Fruit fly (Drosophila melanogaster): ENCODE results near the gene drn.

The drn gene

dm6 chr3R:9392421-9392820, 52.4 kb downstream of the drn start:
- TF ChIP-seq h (GFP tag; optimal IDR thresholded peaks at IDR 0.05): no peak
- TF ChIP-seq Jra (GFP tag; optimal IDR thresholded peaks at IDR 0.05): no peak
- TF ChIP-seq brk (GFP tag; optimal IDR thresholded peaks at IDR 0.05): no peak
- TF ChIP-seq tai (GFP tag; optimal IDR thresholded peaks at IDR 0.05): no peak
- no peak for TF ChIP-seq Dfd (GFP tag; optimal IDR thresholded peaks at IDR 0.05)
- no peak for TF ChIP-seq jim (GFP tag; optimal IDR thresholded peaks at IDR 0.05)
- no peak for TF ChIP-seq CG32264 (GFP tag; optimal IDR thresholded peaks at IDR 0.05)
- TF ChIP-seq dmrt93B (GFP tag; optimal IDR thresholded peaks at IDR 0.05): no peak
- TF ChIP-seq N (GFP tag; optimal IDR thresholded peaks at IDR 0.05): no peak
- no peak for TF ChIP-seq sv (GFP tag; optimal IDR thresholded peaks at IDR 0.05)

DNA sequence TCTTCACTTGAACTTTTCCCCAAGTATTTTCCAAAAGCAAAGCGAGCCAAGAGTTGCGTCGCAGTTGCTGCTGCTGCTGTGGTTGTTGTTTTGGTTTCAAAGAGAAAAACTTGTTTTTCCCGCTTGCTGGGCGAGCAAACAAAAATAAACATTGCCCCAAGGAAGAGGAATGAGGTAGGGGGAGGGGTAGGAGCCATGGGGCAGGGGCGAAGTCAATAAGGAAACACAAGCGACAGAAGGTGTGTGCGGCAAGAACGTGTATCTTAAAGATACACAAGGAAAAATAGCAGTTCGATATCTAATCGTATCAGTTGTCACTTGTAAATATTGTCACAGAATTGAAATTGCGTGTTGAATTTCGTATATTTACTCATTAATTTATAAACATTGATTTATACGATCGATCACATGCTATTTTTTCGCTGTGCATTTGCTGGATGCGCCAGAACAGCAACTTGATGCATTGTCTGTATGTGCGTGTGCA, 53.6 kb downstream of the drn start:
- TF ChIP-seq Rel (GFP tag; optimal IDR thresholded peaks at IDR 0.05) (peak; percentile 76), Rel (tag; optimal IDR thresholded peaks at IDR 0.05) (no peak), GATAd (GFP tag; optimal IDR thresholded peaks at IDR 0.05) (peak; percentile 54), Abd-B (GFP tag; optimal IDR thresholded peaks at IDR 0.05) (no peak), h (GFP tag; optimal IDR thresholded peaks at IDR 0.05) (peak; percentile 94), usp (GFP tag; optimal IDR thresholded peaks at IDR 0.05) (no peak), fru (GFP tag; optimal IDR thresholded peaks at IDR 0.05) (peak; percentile 94), brk (GFP tag; optimal IDR thresholded peaks at IDR 0.05) (peak; percentile 86), woc (GFP tag; optimal IDR thresholded peaks at IDR 0.05) (peak; percentile 82), Hr83 (GFP tag; optimal IDR thresholded peaks at IDR 0.05; ENCODE audit: poor library complexity, severe bottlenecking) (peak; percentile 61), Dfd (GFP tag; optimal IDR thresholded peaks at IDR 0.05) (no peak), HLH106 (tag; optimal IDR thresholded peaks at IDR 0.05) (peak; percentile 94), lola (GFP tag; optimal IDR thresholded peaks at IDR 0.05) (no peak), Jra (GFP tag; optimal IDR thresholded peaks at IDR 0.05) (peak; percentile 74), rgr (GFP tag; optimal IDR thresholded peaks at IDR 0.05) (peak; percentile 94), OdsH (GFP tag; optimal IDR thresholded peaks at IDR 0.05) (peak; percentile 94), tai (GFP tag; optimal IDR thresholded peaks at IDR 0.05) (no peak), CrebA (GFP tag; optimal IDR thresholded peaks at IDR 0.05; ENCODE audit: borderline replicate concordance) (no peak), Sp1 (GFP tag; optimal IDR thresholded peaks at IDR 0.05) (peak; percentile 94), br (GFP tag; optimal IDR thresholded peaks at IDR 0.05) (peak; percentile 89), CG9705 (GFP tag; optimal IDR thresholded peaks at IDR 0.05) (peak; percentile 81), dsf (GFP tag; optimal IDR thresholded peaks at IDR 0.05; ENCODE audit: borderline replicate concordance) (peak; percentile 62), ey (GFP tag; optimal IDR thresholded peaks at IDR 0.05) (peak; percentile 92), sv (GFP tag; optimal IDR thresholded peaks at IDR 0.05) (no peak), psq (GFP tag; optimal IDR thresholded peaks at IDR 0.05) (peak; percentile 86), Hnf4 (GFP tag; optimal IDR thresholded peaks at IDR 0.05) (peak; percentile 89), dmrt93B (GFP tag; optimal IDR thresholded peaks at IDR 0.05) (peak; percentile 87), foxo (GFP tag; optimal IDR thresholded peaks at IDR 0.05) (peak; percentile 34 to 94), CG32264 (GFP tag; optimal IDR thresholded peaks at IDR 0.05) (peak; percentile 77), sage (GFP tag; optimal IDR thresholded peaks at IDR 0.05) (peak; percentile 88)

DNA sequence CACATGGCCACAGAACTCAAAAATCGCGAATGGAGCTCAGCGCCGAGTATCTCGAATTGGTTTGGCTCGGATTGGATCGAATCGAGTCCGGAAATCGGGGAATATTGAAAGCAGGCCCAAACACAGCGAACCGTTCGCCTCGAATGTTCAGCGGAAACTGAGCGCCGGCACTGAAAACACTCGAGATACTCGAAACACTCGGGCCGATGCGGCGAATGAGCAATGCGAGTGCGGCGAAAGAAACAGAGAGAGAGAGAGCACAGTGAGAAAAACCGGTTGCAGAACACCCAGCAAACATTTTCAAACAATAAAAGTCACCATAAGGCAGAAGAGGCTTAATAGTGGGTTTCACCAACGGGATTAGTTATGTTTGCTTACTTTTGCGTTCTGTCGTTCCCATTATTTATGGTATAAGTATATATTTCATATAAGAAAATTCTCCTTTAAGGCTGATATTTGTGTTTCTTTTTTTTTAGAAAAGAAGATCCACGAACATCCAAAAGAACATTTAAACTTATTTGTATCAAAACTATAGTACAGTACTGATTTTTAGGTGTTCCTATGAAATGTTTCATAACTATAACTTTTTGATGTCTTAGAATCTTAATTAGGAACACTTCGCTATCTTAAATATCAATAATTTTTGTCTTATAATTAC, 54.5 kb downstream of the drn start, which contains the start of gene FER:
FER (minus strand) TSS at position 162 of the 658 bp plus-strand sequence.
- TF ChIP-seq dmrt93B (GFP tag; optimal IDR thresholded peaks at IDR 0.05): no peak
- no peak for TF ChIP-seq Jra (GFP tag; optimal IDR thresholded peaks at IDR 0.05)
- TF ChIP-seq br (GFP tag; optimal IDR thresholded peaks at IDR 0.05): peak; percentile 7
- no peak for TF ChIP-seq Mio (GFP tag; optimal IDR thresholded peaks at IDR 0.05)
- TF ChIP-seq Hnf4 (GFP tag; optimal IDR thresholded peaks at IDR 0.05): peak; percentile 57
- peak; percentile 71 to 87 for TF ChIP-seq dl (GFP tag; optimal IDR thresholded peaks at IDR 0.05; ENCODE audit: insufficient read depth in 1 of 2, partially characterized antibody in 2 of 2)
- TF ChIP-seq lola (GFP tag; optimal IDR thresholded peaks at IDR 0.05): no peak
- no peak for TF ChIP-seq CG32264 (GFP tag; optimal IDR thresholded peaks at IDR 0.05)
- TF ChIP-seq sv (GFP tag; optimal IDR thresholded peaks at IDR 0.05): peak; percentile 18
- TF ChIP-seq HLH106 (tag; optimal IDR thresholded peaks at IDR 0.05): peak; percentile 15
- no peak for TF ChIP-seq CrebA (GFP tag; optimal IDR thresholded peaks at IDR 0.05; ENCODE audit: borderline replicate concordance)
- TF ChIP-seq Abd-B (GFP tag; optimal IDR thresholded peaks at IDR 0.05): no peak
- no peak for TF ChIP-seq dsf (GFP tag; optimal IDR thresholded peaks at IDR 0.05; ENCODE audit: borderline replicate concordance)
- TF ChIP-seq Vsx2 (GFP tag; optimal IDR thresholded peaks at IDR 0.05; ENCODE audit: partially characterized antibody): no peak
- TF ChIP-seq Hr83 (GFP tag; optimal IDR thresholded peaks at IDR 0.05; ENCODE audit: poor library complexity, severe bottlenecking): peak; percentile 27
- TF ChIP-seq OdsH (GFP tag; optimal IDR thresholded peaks at IDR 0.05): peak; percentile 13
- peak; percentile 35 for TF ChIP-seq h (GFP tag; optimal IDR thresholded peaks at IDR 0.05)
- TF ChIP-seq Dif (GFP tag; optimal IDR thresholded peaks at IDR 0.05; ENCODE audit: partially characterized antibody): peak; percentile 89
- no peak for TF ChIP-seq fru (GFP tag; optimal IDR thresholded peaks at IDR 0.05)
- peak; percentile 13 for TF ChIP-seq Myc (optimal IDR thresholded peaks at IDR 0.05)
- TF ChIP-seq CG9705 (GFP tag; optimal IDR thresholded peaks at IDR 0.05): no peak
- TF ChIP-seq Sp1 (GFP tag; optimal IDR thresholded peaks at IDR 0.05): peak; percentile 38
- no peak for TF ChIP-seq tai (GFP tag; optimal IDR thresholded peaks at IDR 0.05)
- no peak for TF ChIP-seq ey (GFP tag; optimal IDR thresholded peaks at IDR 0.05)
- no peak for TF ChIP-seq Rel (GFP tag; optimal IDR thresholded peaks at IDR 0.05)
- peak; percentile 86 for TF ChIP-seq Rel (tag; optimal IDR thresholded peaks at IDR 0.05)
- peak; percentile 46 for TF ChIP-seq brk (GFP tag; optimal IDR thresholded peaks at IDR 0.05)
- no peak for TF ChIP-seq foxo (GFP tag; optimal IDR thresholded peaks at IDR 0.05)
- no peak for TF ChIP-seq Hr78 (GFP tag; optimal IDR thresholded peaks at IDR 0.05)
- peak; percentile 32 for TF ChIP-seq rgr (GFP tag; optimal IDR thresholded peaks at IDR 0.05)
- TF ChIP-seq sage (GFP tag; optimal IDR thresholded peaks at IDR 0.05): peak; percentile 31
- TF ChIP-seq jim (GFP tag; optimal IDR thresholded peaks at IDR 0.05): peak; percentile 34
- no peak for TF ChIP-seq psq (GFP tag; optimal IDR thresholded peaks at IDR 0.05)
- no peak for TF ChIP-seq pan (optimal IDR thresholded peaks at IDR 0.05)
- no peak for TF ChIP-seq Dfd (GFP tag; optimal IDR thresholded peaks at IDR 0.05)
- TF ChIP-seq woc (GFP tag; optimal IDR thresholded peaks at IDR 0.05): peak; percentile 64
- TF ChIP-seq N (GFP tag; optimal IDR thresholded peaks at IDR 0.05): no peak
- no peak for TF ChIP-seq usp (GFP tag; optimal IDR thresholded peaks at IDR 0.05)
- no peak for TF ChIP-seq GATAd (GFP tag; optimal IDR thresholded peaks at IDR 0.05)

Measured in whole organism, wandering third instar larva.